Fruit fly (Drosophila melanogaster) whole organism, embryonic: ENCODE data around the gene CG7550.

Source experiments
- Atf3 ChIP-seq: fragments of 200-800 bp; sonication (Bioruptor generic); optimal IDR thresholded peaks from 3 replicates; lab custom pipeline; 2016; ENCODE audit warnings: missing biosample characterization, missing genetic modification characterization
- CG10959 ChIP-seq: fragments of 200-800 bp; sonication (Bioruptor generic); IDR thresholded peaks from 2 replicates; pipeline ENCODE4 v1.3.6; 2022; ENCODE audit warnings: missing biosample characterization, missing genetic modification characterization
- CG12236 ChIP-seq: fragments of 200-800 bp; sonication (Bioruptor generic); optimal IDR thresholded peaks from 2 replicates; lab custom pipeline; 2016; ENCODE audit warnings: missing biosample characterization, missing genetic modification characterization
- CG14014 ChIP-seq: fragments of 200-800 bp; sonication (Bioruptor generic); IDR thresholded peaks from 2 replicates; pipeline ENCODE4 v1.3.6; 2022; ENCODE audit warnings: missing biosample characterization, missing genetic modification characterization
- CG14667 ChIP-seq: fragments of 200-800 bp; sonication (Bioruptor generic); IDR thresholded peaks from 2 replicates; pipeline ENCODE4 v1.3.6; 2022; ENCODE audit warnings: missing biosample characterization, missing genetic modification characterization
- CG14860 ChIP-seq: fragments of 200-800 bp; sonication (Bioruptor generic); IDR thresholded peaks from 3 replicates; pipeline ENCODE4 v1.3.6; 2022; ENCODE audit warnings: missing biosample characterization, missing genetic modification characterization; ENCODE audit not compliant: partially characterized antibody
- CG16779 ChIP-seq: fragments of 200-800 bp; sonication (Bioruptor generic); IDR thresholded peaks from 2 replicates; pipeline ENCODE4 v1.3.6; 2022; ENCODE audit warnings: missing biosample characterization, missing genetic modification characterization
- CG18011 ChIP-seq: fragments of 200-800 bp; sonication (Bioruptor generic); optimal IDR thresholded peaks from 2 replicates; lab custom pipeline; 2017; ENCODE audit warnings: missing biosample characterization, missing genetic modification characterization, mild to moderate bottlenecking, moderate library complexity, missing genotype
- CG2712 ChIP-seq: fragments of 200-800 bp; optimal IDR thresholded peaks from 3 replicates; lab custom pipeline; 2019; ENCODE audit warnings: missing biosample characterization, mild to moderate bottlenecking, missing genetic modification characterization, moderate library complexity
- CG3281 ChIP-seq: fragments of 200-800 bp; sonication (Bioruptor generic); optimal IDR thresholded peaks from 3 replicates; lab custom pipeline; 2017; ENCODE audit warnings: missing biosample characterization, mild to moderate bottlenecking, missing genetic modification characterization
- CG3838 ChIP-seq: fragments of 200-800 bp; sonication (Bioruptor generic); optimal IDR thresholded peaks from 3 replicates; lab custom pipeline; 2016; ENCODE audit warnings: missing biosample characterization, missing genetic modification characterization
- CG3995 ChIP-seq: fragments of 200-800 bp; sonication (Bioruptor generic); optimal IDR thresholded peaks from 3 replicates; lab custom pipeline; 2016; ENCODE audit warnings: missing biosample characterization, missing genetic modification characterization
- CG4282 ChIP-seq: fragments of 200-800 bp; sonication (Bioruptor generic); optimal IDR thresholded peaks from 2 replicates; lab custom pipeline; 2016; ENCODE audit warnings: missing biosample characterization, missing genetic modification characterization
- CG4707 ChIP-seq: fragments of 200-800 bp; sonication (Bioruptor generic); optimal IDR thresholded peaks from 2 replicates; lab custom pipeline; 2018; ENCODE audit warnings: missing biosample characterization, mild to moderate bottlenecking, missing genetic modification characterization, moderate library complexity
- CG6813 ChIP-seq: fragments of 200-800 bp; sonication (Bioruptor generic); optimal IDR thresholded peaks from 2 replicates; lab custom pipeline; 2017; ENCODE audit warnings: missing biosample characterization, missing genetic modification characterization, mild to moderate bottlenecking, moderate library complexity, missing genetic modification reagents
- CG7357 ChIP-seq: fragments of 200-800 bp; sonication (Bioruptor generic); IDR thresholded peaks from 3 replicates; pipeline ENCODE4 v1.3.6; 2022; ENCODE audit warnings: missing biosample characterization, missing genetic modification characterization
- CG8281 ChIP-seq: fragments of 200-800 bp; sonication (Bioruptor generic); optimal IDR thresholded peaks from 2 replicates; lab custom pipeline; 2018; ENCODE audit warnings: missing biosample characterization, mild to moderate bottlenecking, missing genetic modification characterization, moderate library complexity
- CG8388 ChIP-seq: fragments of 200-800 bp; sonication (Bioruptor generic); optimal IDR thresholded peaks from 2 replicates; lab custom pipeline; 2019; ENCODE audit warnings: missing biosample characterization, mild to moderate bottlenecking, missing genetic modification characterization, moderate library complexity
- CG8765 ChIP-seq: fragments of 200-800 bp; sonication (Bioruptor generic); IDR thresholded peaks from 2 replicates; pipeline ENCODE4 v1.3.6; 2022; ENCODE audit warnings: missing biosample characterization, missing genetic modification characterization
- Dip2 ChIP-seq: fragments of 200-800 bp; sonication (Bioruptor generic); IDR thresholded peaks from 2 replicates; pipeline ENCODE4 v1.3.6; 2022; ENCODE audit warnings: missing biosample characterization, missing genetic modification characterization
- Fer2 ChIP-seq: fragments of 200-800 bp; sonication (Bioruptor generic); optimal IDR thresholded peaks from 2 replicates; lab custom pipeline; 2018; ENCODE audit warnings: missing biosample characterization, mild to moderate bottlenecking, missing genetic modification characterization, moderate library complexity
- Hand ChIP-seq: fragments of 200-800 bp; sonication (Bioruptor generic); optimal IDR thresholded peaks from 2 replicates; lab custom pipeline; 2017; ENCODE audit warnings: mild to moderate bottlenecking, missing biosample characterization, missing genetic modification reagents, missing genetic modification characterization
- Hr3 ChIP-seq: fragments of 200-800 bp; sonication (Bioruptor generic); optimal IDR thresholded peaks from 3 replicates; lab custom pipeline; 2016; ENCODE audit warnings: missing biosample characterization, missing genetic modification characterization
- Hr51 ChIP-seq, 2 experiments: fragments of 200-800 bp; sonication (Bioruptor generic); optimal IDR thresholded peaks; 2 replicates in 1 of 2; 3 replicates in 1 of 2; lab custom pipeline; 2016 to 2018; ENCODE audit warnings: missing biosample characterization in 2 of 2, missing genetic modification characterization in 2 of 2, mild to moderate bottlenecking in 1 of 2, moderate library complexity in 1 of 2
- Myb ChIP-seq: fragments of 200-800 bp; sonication (Bioruptor generic); optimal IDR thresholded peaks from 2 replicates; lab custom pipeline; 2016; ENCODE audit warnings: missing biosample characterization, missing genetic modification characterization
- Neu2 ChIP-seq: fragments of 200-800 bp; sonication (Bioruptor generic); optimal IDR thresholded peaks from 3 replicates; lab custom pipeline; 2016; ENCODE audit warnings: missing biosample characterization, missing genetic modification characterization, borderline replicate concordance
- Nf-YC ChIP-seq: fragments of 200-800 bp; optimal IDR thresholded peaks from 3 replicates; lab custom pipeline; 2019; ENCODE audit warnings: missing biosample characterization, mild to moderate bottlenecking, missing genetic modification characterization, moderate library complexity
- Sox102F ChIP-seq: fragments of 200-800 bp; sonication (Bioruptor generic); optimal IDR thresholded peaks from 2 replicates; lab custom pipeline; 2018; ENCODE audit warnings: missing biosample characterization, mild to moderate bottlenecking, missing genetic modification characterization, moderate library complexity
- Sry-δ ChIP-seq: fragments of 200-800 bp; sonication (Bioruptor generic); optimal IDR thresholded peaks from 2 replicates; lab custom pipeline; 2016; ENCODE audit warnings: missing biosample characterization, missing genetic modification characterization
- Xrp1 ChIP-seq: fragments of 200-800 bp; sonication (Bioruptor generic); IDR thresholded peaks from 2 replicates; pipeline ENCODE4 v1.3.6; 2022; ENCODE audit warnings: missing biosample characterization, missing genetic modification characterization
- ara ChIP-seq: fragments of 200-800 bp; sonication (Bioruptor generic); IDR thresholded peaks from 2 replicates; pipeline ENCODE4 v1.3.6; 2022; ENCODE audit warnings: missing biosample characterization, missing genetic modification characterization
- dm ChIP-seq: fragments of 200-800 bp; sonication (Bioruptor generic); optimal IDR thresholded peaks from 3 replicates; lab custom pipeline; 2016; ENCODE audit warnings: missing biosample characterization, missing genetic modification characterization
- dpn ChIP-seq, 2 experiments: fragments of 200-800 bp; sonication (Bioruptor generic); optimal IDR thresholded peaks; 3 replicates each; lab custom pipeline; 2016; ENCODE audit warnings: missing biosample characterization in 2 of 2, missing genetic modification characterization in 2 of 2
- fd64A ChIP-seq: fragments of 200-800 bp; sonication (Bioruptor generic); optimal IDR thresholded peaks from 3 replicates; lab custom pipeline; 2018; ENCODE audit warnings: missing biosample characterization, mild to moderate bottlenecking, missing genetic modification characterization
- gfzf ChIP-seq: fragments of 200-800 bp; sonication (Bioruptor generic); optimal IDR thresholded peaks from 2 replicates; lab custom pipeline; 2016; ENCODE audit warnings: missing biosample characterization, mild to moderate bottlenecking, missing genetic modification characterization, moderate library complexity
- gsb ChIP-seq: fragments of 200-800 bp; sonication (Bioruptor generic); IDR thresholded peaks from 2 replicates; pipeline ENCODE4 v1.3.6; 2022; ENCODE audit warnings: missing biosample characterization, missing genetic modification characterization
- gsb-n ChIP-seq: fragments of 200-800 bp; sonication (Bioruptor generic); optimal IDR thresholded peaks from 3 replicates; lab custom pipeline; 2018; ENCODE audit warnings: missing biosample characterization, mild to moderate bottlenecking, missing genetic modification characterization
- jigr1 ChIP-seq: fragments of 200-800 bp; sonication (Bioruptor generic); IDR thresholded peaks from 3 replicates; pipeline ENCODE4 v1.3.6; 2022; ENCODE audit warnings: missing biosample characterization, missing genetic modification characterization
- lbe ChIP-seq: fragments of 200-800 bp; sonication (Bioruptor generic); optimal IDR thresholded peaks from 2 replicates; lab custom pipeline; 2016; ENCODE audit warnings: missing biosample characterization, mild to moderate bottlenecking, missing genetic modification characterization
- maf-S ChIP-seq: fragments of 200-800 bp; sonication (Bioruptor generic); optimal IDR thresholded peaks from 2 replicates; lab custom pipeline; 2016; ENCODE audit warnings: missing biosample characterization, missing genetic modification characterization
- otp ChIP-seq: fragments of 200-800 bp; sonication (Bioruptor generic); IDR thresholded peaks from 3 replicates; pipeline ENCODE4, ENCODE4 v1.3.6; 2022; ENCODE audit warnings: missing biosample characterization, missing genetic modification characterization
- pan ChIP-seq, 4 experiments: fragments of >200 bp in 3 of 4; fragments of 200-800 bp in 1 of 4; sonication (Bioruptor generic) in 1 of 4; optimal IDR thresholded peaks in 3 of 4; IDR thresholded peaks in 1 of 4; 2 replicates each; pipeline versions ENCODE4 v1.3.6 to Lab custom; 2017 to 2022; ENCODE audit warnings: missing biosample characterization in 2 of 4, missing genetic modification characterization in 2 of 4, mixed read lengths in 1 of 4
- ranshi ChIP-seq: fragments of 200-800 bp; sonication (Bioruptor generic); IDR thresholded peaks from 2 replicates; pipeline ENCODE4 v1.3.6; 2022; ENCODE audit warnings: missing biosample characterization, missing genetic modification characterization
- row ChIP-seq: fragments of 200-800 bp; sonication (Bioruptor generic); IDR thresholded peaks from 3 replicates; pipeline ENCODE4 v1.3.6; 2022; ENCODE audit warnings: missing biosample characterization, missing genetic modification characterization
- schlank ChIP-seq: fragments of 200-800 bp; sonication (Bioruptor generic); optimal IDR thresholded peaks from 2 replicates; lab custom pipeline; 2018; ENCODE audit warnings: missing biosample characterization, mild to moderate bottlenecking, missing genetic modification characterization
- seq ChIP-seq: fragments of 200-800 bp; sonication (Bioruptor generic); IDR thresholded peaks from 2 replicates; pipeline ENCODE4 v1.3.6; 2022; ENCODE audit warnings: missing biosample characterization, missing genetic modification characterization
- slbo ChIP-seq: fragments of 200-800 bp; sonication (Bioruptor generic); IDR thresholded peaks from 2 replicates; pipeline ENCODE4 v1.3.6; 2022; ENCODE audit warnings: missing biosample characterization, missing genetic modification characterization
- sr ChIP-seq: fragments of 200-800 bp; sonication (Bioruptor generic); IDR thresholded peaks from 3 replicates; pipeline ENCODE4 v1.3.6; 2022; ENCODE audit warnings: missing biosample characterization, missing genetic modification characterization
- tgo ChIP-seq: fragments of 200-800 bp; sonication (Bioruptor generic); IDR thresholded peaks from 3 replicates; pipeline ENCODE4 v1.3.6; 2022; ENCODE audit warnings: missing biosample characterization, missing genetic modification characterization
- tio ChIP-seq: fragments of 200-800 bp; sonication (Bioruptor generic); optimal IDR thresholded peaks from 2 replicates; lab custom pipeline; 2017; ENCODE audit warnings: missing biosample characterization, missing genetic modification characterization, inconsistent platforms

The CG7550 gene

DNA sequence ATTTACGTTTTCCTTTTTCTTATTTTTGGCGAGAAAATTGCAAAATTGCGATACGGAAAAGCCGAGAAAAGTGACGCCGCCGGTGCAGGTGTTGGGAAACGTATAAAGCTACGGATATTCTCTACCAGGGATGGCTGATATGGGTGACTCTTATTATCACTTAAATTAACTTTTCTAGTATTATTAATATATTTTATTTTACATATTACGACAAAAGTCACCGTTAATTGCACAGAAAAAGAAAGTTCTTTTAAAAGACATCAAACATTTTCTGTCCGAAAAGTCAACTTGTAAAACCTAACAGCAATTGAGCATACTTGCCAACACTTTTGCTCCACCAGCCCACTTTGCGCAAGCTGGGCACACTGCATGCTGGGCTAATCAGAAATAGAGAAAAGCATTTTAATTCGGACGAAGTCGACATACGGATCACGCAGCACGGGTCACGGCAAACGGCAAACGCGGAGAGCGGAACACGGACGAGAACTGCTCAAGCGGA is 3.4 kb upstream of the CG7550 start, which contains the start of the genes Cds and Uba2 (continued):
- TF ChIP-seq CG8388 (GFP tag; lab: Kevin White, UChicago) (peak; percentile 90), dm (GFP tag; lab: Kevin White, UChicago) (peak; percentile 48), otp (GFP tag; lab: Robert Waterston, UW) (peak; percentile 87), CG4282 (GFP tag; lab: Kevin White, UChicago) (peak; percentile 38), CG2712 (tag; lab: Kevin White, UChicago) (peak; percentile 94), CG8765 (GFP tag; lab: Robert Waterston, UW) (peak; percentile 79), CG14014 (peak; percentile 90), CG18011 (GFP tag; lab: Kevin White, UChicago) (peak; percentile 86), Nf-YC (peak; percentile 88), CG3838 (GFP tag; lab: Kevin White, UChicago) (peak; percentile 62), jigr1 (GFP tag; lab: Robert Waterston, UW) (peak; percentile 84), ara (peak; percentile 83; the same call in 1 of the 2 replicates), Dip2 (GFP tag; lab: Robert Waterston, UW) (no peak), seq (GFP tag; lab: Robert Waterston, UW) (peak; percentile 87), CG12236 (peak; percentile 5), Myb (peak; percentile 19), CG7357 (peak; percentile 76), Sox102F (peak; percentile 94), gfzf (peak; percentile 71), Xrp1 (peak; percentile 90), gsb (GFP tag; lab: Robert Waterston, UW) (peak; percentile 65), schlank (tag; lab: Kevin White, UChicago) (peak; percentile 80), CG4707 (peak; percentile 57), Hr3 (GFP tag; lab: Kevin White, UChicago) (peak; percentile 95), CG3281 (GFP tag; lab: Kevin White, UChicago) (peak; percentile 95), row (GFP tag; lab: Robert Waterston, UW) (peak; percentile 97), ranshi (GFP tag; lab: Robert Waterston, UW) (peak; percentile 89), Neu2 (GFP tag; lab: Kevin White, UChicago) (no peak), CG14860 (no peak), dpn (GFP tag; optimal IDR thresholded peaks at IDR 0.05; lab: Kevin White, UChicago) (peak; percentile 81 to 96), slbo (GFP tag; lab: Robert Waterston, UW) (peak; percentile 96), CG8281 (tag; lab: Kevin White, UChicago) (peak; percentile 75), fd64A (peak; percentile 49), Fer2 (tag; lab: Kevin White, UChicago) (peak; percentile 95), CG6813 (GFP tag; lab: Kevin White, UChicago) (peak; percentile 88), lbe (GFP tag; lab: Kevin White, UChicago) (peak; percentile 91), CG3995 (peak; percentile 81), tgo (GFP tag; lab: Robert Waterston, UW) (peak; percentile 92), CG10959 (peak; percentile 77), Hand (GFP tag; lab: Kevin White, UChicago) (peak; percentile 86), Sry-δ (peak; percentile 26), maf-S (GFP tag; lab: Kevin White, UChicago) (peak; percentile 54), sr (GFP tag; lab: Robert Waterston, UW) (peak; percentile 24; the same call in 1 of the 3 replicates), gsb-n (tag; lab: Kevin White, UChicago) (no peak), CG16779 (GFP tag; lab: Robert Waterston, UW) (peak; percentile 87), CG14667 (GFP tag; lab: Robert Waterston, UW) (peak; percentile 82), Atf3 (peak; percentile 49), Hr51 (GFP tag; optimal IDR thresholded peaks at IDR 0.05; lab: Kevin White, UChicago) (peak; percentile 87 to 93), pan (optimal IDR thresholded peaks at IDR 0.05; lab: Kevin White, UChicago) (no peak), pan (GFP tag; optimal IDR thresholded peaks at IDR 0.05 in 1 of 2, IDR thresholded peaks at IDR 0.05 in 1 of 2) (peak in 1 of 2 experiments; percentile 91), tio (GFP tag; lab: Kevin White, UChicago) (peak; percentile 83)
